Fruit fly (Drosophila melanogaster) whole organism, pupa: Measurements from ENCODE around the gene Ccdc58.

Experiments
- CG10348 ChIP-seq: fragments of 200-800 bp; sonication (Bioruptor generic); IDR thresholded peaks from 2 replicates; pipeline ENCODE4 v1.3.6; 2022; ENCODE audit warnings: missing biosample characterization, missing genetic modification characterization
- CG15710 ChIP-seq: fragments of 200-800 bp; sonication (Bioruptor generic); optimal IDR thresholded peaks from 2 replicates; lab custom pipeline; 2018; ENCODE audit warnings: missing biosample characterization, mild to moderate bottlenecking, missing genetic modification characterization, moderate library complexity
- CG34367 ChIP-seq: fragments of 200-800 bp; sonication (Bioruptor generic); optimal IDR thresholded peaks from 2 replicates; lab custom pipeline; 2018; ENCODE audit warnings: missing biosample characterization, mild to moderate bottlenecking, missing genetic modification characterization
- Ets98B ChIP-seq: fragments of 200-800 bp; sonication (Bioruptor generic); IDR thresholded peaks from 2 replicates; pipeline ENCODE4 v1.3.6; 2022; ENCODE audit warnings: missing biosample characterization, missing genetic modification characterization
- fd96Ca ChIP-seq: fragments of 200-800 bp; sonication (Bioruptor generic); IDR thresholded peaks from 3 replicates; pipeline ENCODE4 v1.3.6; 2022; ENCODE audit warnings: missing biosample characterization, missing genetic modification characterization

dm6 chr3L:19778530-19778929, 26.5 kb upstream of the Ccdc58 start:
- TF ChIP-seq CG15710 (tag; lab: Kevin White, UChicago), result no peak
- no peak for TF ChIP-seq CG10348 (GFP tag; lab: Robert Waterston, UW)
- TF ChIP-seq Ets98B (GFP tag; lab: Robert Waterston, UW), result no peak
- no peak for TF ChIP-seq CG34367 (tag; lab: Kevin White, UChicago)
- no peak for TF ChIP-seq fd96Ca (GFP tag; lab: Robert Waterston, UW)
